Worm (Caenorhabditis elegans) whole organism, midembryonic: ENCODE results near the gene nurf-1.

Experiments used
- T22C8.4 ChIP-seq: fragments of 200-800 bp; sonication (Bioruptor generic); IDR thresholded peaks from 2 replicates; pipeline ENCODE4 v1.3.6; 2022; ENCODE audit warnings: missing genetic modification characterization, missing compliant biosample characterization
- tab-1 ChIP-seq: fragments of 200-800 bp; sonication (Bioruptor generic); IDR thresholded peaks from 2 replicates; pipeline ENCODE4 v1.3.6; 2022; ENCODE audit warnings: missing genetic modification characterization, missing compliant biosample characterization

ce11 chrII:14428834-14429233, 38.3 kb downstream of the nurf-1 start:
- no peak for TF ChIP-seq T22C8.4 (GFP tag; lab: Robert Waterston, UW)
- no peak for TF ChIP-seq tab-1 (GFP tag; lab: Robert Waterston, UW)
